Worm (Caenorhabditis elegans): ENCODE measurements around the gene F09E5.14.

ce11 chrII:5308961-5309360 lies 35.7 kb downstream of the F09E5.14 start:
- no peak for TF ChIP-seq dao-5 (tag; optimal IDR thresholded peaks at IDR 0.05)
- TF ChIP-seq him-1 (tag; optimal IDR thresholded peaks at IDR 0.05) = no peak
- TF ChIP-seq W03F9.2 (tag; optimal IDR thresholded peaks at IDR 0.05) = no peak
